Worm (Caenorhabditis elegans) whole organism, L4 larva: Measurements from ENCODE around the gene fbxa-80.
"Not testable (repeated sequence)": the region's sequence is repeated elsewhere in the genome, so short reads cannot be mapped to it uniquely, and the experiment has no call there.

Experiments
- aly-2 ChIP-seq: sonication (generic microtip); optimal IDR thresholded peaks from 2 replicates; lab custom pipeline; 2018; ENCODE audit warnings: missing biosample characterization, missing genetic modification characterization
- fkh-10 ChIP-seq: fragments of 150-350 bp; optimal IDR thresholded peaks from 2 replicates; lab custom pipeline; 2014; ENCODE audit warnings: missing biosample characterization, missing genetic modification reagents, missing genetic modification characterization
- pha-4 ChIP-seq, 2 experiments: fragments of 150-350 bp in 1 of 2; fragments of 200-800 bp in 1 of 2; sonication (Bioruptor generic) in 1 of 2; IDR thresholded peaks in 1 of 2; optimal IDR thresholded peaks in 1 of 2; 2 replicates each; pipeline versions ENCODE4 v1.3.6 to Lab custom; 2014 to 2022; ENCODE audit warnings: missing genetic modification characterization in 2 of 2, missing genetic modification reagents in 2 of 2, missing biosample characterization in 1 of 2, missing compliant biosample characterization in 1 of 2
- skn-1 ChIP-seq: fragments of 150-350 bp; optimal IDR thresholded peaks from 2 replicates; lab custom pipeline; 2014; ENCODE audit warnings: missing biosample characterization, missing genetic modification characterization
- snpc-1.2 ChIP-seq: fragments of 200-800 bp; sonication (Bioruptor generic); IDR thresholded peaks from 2 replicates; pipeline ENCODE4 v1.3.6; 2022; ENCODE audit warnings: missing genetic modification reagents, missing genetic modification characterization, missing compliant biosample characterization

DNA sequence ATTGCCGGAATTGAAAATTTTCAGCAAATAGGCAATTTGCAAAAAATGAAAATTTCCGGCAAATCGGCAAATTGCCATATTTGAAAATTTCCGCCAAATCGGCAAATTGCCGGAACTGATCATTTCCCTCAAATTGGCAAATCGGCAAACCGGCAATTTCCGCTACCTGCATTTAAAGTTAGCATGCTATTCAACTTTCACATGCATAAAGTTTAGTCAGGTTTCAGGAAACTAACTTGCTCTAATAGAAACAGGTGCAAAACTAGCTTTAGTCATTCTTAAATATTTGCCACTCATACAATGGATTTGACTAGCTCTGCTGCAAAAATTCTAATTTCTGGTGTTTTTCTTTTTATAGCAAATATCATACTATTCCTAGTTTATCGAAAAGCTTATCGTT is 51.3 kb downstream of the fbxa-80 start, which contains the start of gene srz-9:
- TF ChIP-seq pha-4 (GFP tag; IDR thresholded peaks at IDR 0.05; lab: Robert Waterston, UW); pha-4 (tag; optimal IDR thresholded peaks at IDR 0.05; lab: Kevin White, UChicago); aly-2 (tag; lab: Kevin White, UChicago); fkh-10 (GFP tag; lab: Kevin White, UChicago); snpc-1.2 (GFP tag; lab: Robert Waterston, UW); skn-1 (tag; lab: Kevin White, UChicago): not testable (repeated sequence)
